Worm (Caenorhabditis elegans) whole organism, mixed stage, embryonic: ENCODE measurements around the gene dod-21.

ENCODE experiments used
- blmp-1 ChIP-seq: fragments of 150-350 bp; optimal IDR thresholded peaks from 2 replicates; lab custom pipeline; 2014; ENCODE audit warnings: missing biosample characterization, missing genetic modification characterization
- ceh-39 ChIP-seq: fragments of 150-350 bp; optimal IDR thresholded peaks from 2 replicates; lab custom pipeline; 2014; ENCODE audit warnings: missing biosample characterization, missing genetic modification characterization
- ces-1 ChIP-seq: fragments of 150-350 bp; optimal IDR thresholded peaks from 2 replicates; lab custom pipeline; 2014; ENCODE audit warnings: missing biosample characterization, missing genetic modification reagents, missing genetic modification characterization
- mep-1 ChIP-seq: fragments of 150-350 bp; optimal IDR thresholded peaks from 2 replicates; lab custom pipeline; 2017; ENCODE audit warnings: missing biosample characterization, missing genetic modification reagents, missing genetic modification characterization, inconsistent platforms
- mls-2 ChIP-seq: sonication (generic microtip); optimal IDR thresholded peaks from 2 replicates; lab custom pipeline; 2016; ENCODE audit warnings: mild to moderate bottlenecking, missing genetic modification characterization, moderate library complexity, missing compliant biosample characterization
- nhr-12 ChIP-seq: fragments of 150-350 bp; optimal IDR thresholded peaks from 2 replicates; lab custom pipeline; 2014; ENCODE audit warnings: missing biosample characterization, missing genetic modification characterization
- nhr-76 ChIP-seq: sonication (generic microtip); optimal IDR thresholded peaks from 2 replicates; lab custom pipeline; 2017; ENCODE audit warnings: missing biosample characterization, missing genetic modification characterization
- sem-2 ChIP-seq: fragments of 200-800 bp; sonication (Bioruptor generic); optimal IDR thresholded peaks from 2 replicates; lab custom pipeline; 2018; ENCODE audit warnings: mild to moderate bottlenecking, missing genetic modification characterization, missing compliant biosample characterization
- unc-62 ChIP-seq: fragments of 150-350 bp; optimal IDR thresholded peaks from 2 replicates; lab custom pipeline; 2014; ENCODE audit warnings: missing biosample characterization, missing genetic modification reagents, missing genetic modification characterization

DNA sequence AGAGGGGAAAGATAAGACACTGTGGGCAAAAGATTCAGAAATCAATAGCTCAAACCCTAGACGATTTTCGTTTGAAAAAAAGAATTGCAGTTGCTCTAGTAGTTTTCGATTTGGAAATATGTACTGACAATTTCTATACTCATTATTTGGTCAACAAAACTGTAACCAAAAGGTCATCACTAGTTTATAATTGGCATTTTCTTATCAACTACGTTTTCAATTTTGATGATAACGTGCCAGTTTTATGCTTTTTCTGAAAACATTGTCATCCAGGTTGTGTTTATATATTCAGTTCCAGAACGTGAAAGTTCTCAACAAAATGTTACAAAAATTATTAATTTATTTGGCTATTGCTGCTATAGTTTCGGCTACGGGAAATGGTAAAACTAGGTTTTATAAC lies 26.0 kb downstream of the dod-21 start, which contains the start of gene F55G11.8:
- no peak for TF ChIP-seq nhr-12 (tag; lab: Kevin White, UChicago)
- no peak for TF ChIP-seq mep-1 (tag; lab: Kevin White, UChicago)
- TF ChIP-seq nhr-76 (tag; lab: Kevin White, UChicago) = no peak
- TF ChIP-seq blmp-1 (tag; lab: Kevin White, UChicago) = no peak
- no peak for TF ChIP-seq unc-62
- no peak for TF ChIP-seq ces-1
- TF ChIP-seq ceh-39 (tag; lab: Kevin White, UChicago) = no peak
- no peak for TF ChIP-seq mls-2 (tag; lab: Kevin White, UChicago)
- TF ChIP-seq sem-2 (GFP tag; lab: Kevin White, UChicago) = no peak
